Worm (Caenorhabditis elegans) whole organism, late embryonic: ENCODE data around the gene nhr-148.
"Not testable (repeated sequence)": the region's sequence is repeated elsewhere in the genome, so short reads cannot be mapped to it uniquely, and the experiment has no call there.

Experiments
- C08G9.2 ChIP-seq: sonication (generic microtip); optimal IDR thresholded peaks from 2 replicates; lab custom pipeline; 2016; ENCODE audit warnings: mild to moderate bottlenecking, missing genetic modification characterization, moderate library complexity, missing compliant biosample characterization
- C38D4.7 ChIP-seq: fragments of 200-800 bp; sonication (Bioruptor generic); optimal IDR thresholded peaks from 2 replicates; lab custom pipeline; 2018; ENCODE audit warnings: mild to moderate bottlenecking, missing genetic modification characterization, moderate library complexity, missing compliant biosample characterization
- K02D7.2 ChIP-seq: sonication (generic microtip); optimal IDR thresholded peaks from 2 replicates; lab custom pipeline; 2017; ENCODE audit warnings: mild to moderate bottlenecking, missing genetic modification characterization, missing compliant biosample characterization
- ahr-1 ChIP-seq: sonication (generic microtip); optimal IDR thresholded peaks from 2 replicates; lab custom pipeline; 2016; ENCODE audit warnings: missing genetic modification characterization, missing compliant biosample characterization
- ama-1 ChIP-seq: fragments of 150-350 bp; optimal IDR thresholded peaks from 2 replicates; lab custom pipeline; 2014
- ceh-14 ChIP-seq: sonication (generic microtip); optimal IDR thresholded peaks from 2 replicates; lab custom pipeline; 2016; ENCODE audit warnings: missing genotype, missing genetic modification characterization, missing compliant biosample characterization
- ceh-18 ChIP-seq: sonication (generic microtip); optimal IDR thresholded peaks from 2 replicates; lab custom pipeline; 2016; ENCODE audit warnings: missing genetic modification characterization, missing compliant biosample characterization
- ceh-19 ChIP-seq: fragments of 200-800 bp; sonication (Bioruptor generic); optimal IDR thresholded peaks from 2 replicates; lab custom pipeline; 2018; ENCODE audit warnings: mild to moderate bottlenecking, missing genetic modification characterization, missing compliant biosample characterization
- ceh-2 ChIP-seq: sonication (generic microtip); optimal IDR thresholded peaks from 2 replicates; lab custom pipeline; 2016; ENCODE audit warnings: missing genotype, missing genetic modification characterization, missing compliant biosample characterization
- ceh-30 ChIP-seq: fragments of 150-350 bp; optimal IDR thresholded peaks from 2 replicates; lab custom pipeline; 2014; ENCODE audit warnings: missing biosample characterization, missing genetic modification characterization
- ceh-31 ChIP-seq: sonication (generic microtip); optimal IDR thresholded peaks from 2 replicates; lab custom pipeline; 2016; ENCODE audit warnings: missing genetic modification characterization, missing compliant biosample characterization
- ceh-34 ChIP-seq: sonication (generic microtip); optimal IDR thresholded peaks from 2 replicates; lab custom pipeline; 2016; ENCODE audit warnings: mild to moderate bottlenecking, missing genetic modification characterization, missing compliant biosample characterization
- ceh-45 ChIP-seq: fragments of 200-800 bp; sonication (Bioruptor generic); IDR thresholded peaks from 2 replicates; pipeline ENCODE4 v1.3.6; 2022; ENCODE audit warnings: missing genetic modification reagents, missing genetic modification characterization, missing compliant biosample characterization
- ceh-48 ChIP-seq: sonication (generic microtip); optimal IDR thresholded peaks from 2 replicates; lab custom pipeline; 2016; ENCODE audit warnings: missing genetic modification characterization, inconsistent platforms, missing compliant biosample characterization
- ceh-9 ChIP-seq: sonication (generic microtip); optimal IDR thresholded peaks from 2 replicates; lab custom pipeline; 2016; ENCODE audit warnings: mild to moderate bottlenecking, missing genetic modification characterization, inconsistent platforms, missing compliant biosample characterization
- dve-1 ChIP-seq: sonication (generic microtip); optimal IDR thresholded peaks from 2 replicates; lab custom pipeline; 2017; ENCODE audit warnings: antibody characterized with exemption, mild to moderate bottlenecking, missing genetic modification characterization, missing compliant biosample characterization
- elt-2 ChIP-seq: sonication (generic microtip); optimal IDR thresholded peaks from 2 replicates; lab custom pipeline; 2016; ENCODE audit warnings: missing genetic modification reagents, missing genetic modification characterization, missing compliant biosample characterization
- elt-4 ChIP-seq: sonication (generic microtip); optimal IDR thresholded peaks from 2 replicates; lab custom pipeline; 2016; ENCODE audit warnings: missing genetic modification characterization, missing compliant biosample characterization
- eyg-1 ChIP-seq: sonication (generic microtip); optimal IDR thresholded peaks from 2 replicates; lab custom pipeline; 2016; ENCODE audit warnings: missing genotype, missing genetic modification characterization, missing compliant biosample characterization
- fax-1 ChIP-seq: sonication (generic microtip); optimal IDR thresholded peaks from 2 replicates; lab custom pipeline; 2016; ENCODE audit warnings: missing genotype, missing genetic modification characterization, missing compliant biosample characterization
- fkh-10 ChIP-seq: fragments of 150-350 bp; optimal IDR thresholded peaks from 2 replicates; lab custom pipeline; 2014; ENCODE audit warnings: missing biosample characterization, missing genetic modification reagents, missing genetic modification characterization
- fkh-6 ChIP-seq: sonication (generic microtip); optimal IDR thresholded peaks from 2 replicates; lab custom pipeline; 2016; ENCODE audit warnings: missing genetic modification characterization, missing compliant biosample characterization
- hlh-13 ChIP-seq: fragments of 200-800 bp; sonication (Bioruptor generic); optimal IDR thresholded peaks from 2 replicates; lab custom pipeline; 2018; ENCODE audit warnings: mild to moderate bottlenecking, missing genetic modification characterization, missing compliant biosample characterization
- hlh-8 ChIP-seq: sonication (generic microtip); optimal IDR thresholded peaks from 2 replicates; lab custom pipeline; 2016; ENCODE audit warnings: missing genotype, missing genetic modification characterization, missing compliant biosample characterization
- lin-11 ChIP-seq: fragments of 200-800 bp; sonication (Bioruptor generic); optimal IDR thresholded peaks from 2 replicates; lab custom pipeline; 2018; ENCODE audit warnings: mild to moderate bottlenecking, missing genetic modification characterization, missing compliant biosample characterization
- madf-2 ChIP-seq: sonication (generic microtip); optimal IDR thresholded peaks from 2 replicates; lab custom pipeline; 2017; ENCODE audit warnings: missing genetic modification characterization, missing compliant biosample characterization
- nfya-1 ChIP-seq: sonication (generic microtip); optimal IDR thresholded peaks from 2 replicates; lab custom pipeline; 2017; ENCODE audit warnings: missing genetic modification characterization, mild to moderate bottlenecking, missing compliant biosample characterization, antibody characterized with exemption, moderate library complexity
- nhr-232 ChIP-seq: sonication (generic microtip); optimal IDR thresholded peaks from 2 replicates; lab custom pipeline; 2016; ENCODE audit warnings: missing genetic modification characterization, missing compliant biosample characterization
- npax-4 ChIP-seq: sonication (generic microtip); optimal IDR thresholded peaks from 2 replicates; lab custom pipeline; 2016; ENCODE audit warnings: missing genetic modification characterization, missing compliant biosample characterization
- odd-2 ChIP-seq: sonication (generic microtip); optimal IDR thresholded peaks from 2 replicates; lab custom pipeline; 2017; ENCODE audit warnings: antibody characterized with exemption, mild to moderate bottlenecking, missing genetic modification characterization, missing compliant biosample characterization
- pat-9 ChIP-seq: fragments of 200-800 bp; sonication (Bioruptor generic); optimal IDR thresholded peaks from 2 replicates; lab custom pipeline; 2018; ENCODE audit warnings: mild to moderate bottlenecking, missing genetic modification characterization, moderate library complexity, missing compliant biosample characterization
- pha-4 ChIP-seq: fragments of 150-350 bp; optimal IDR thresholded peaks from 2 replicates; lab custom pipeline; 2018; ENCODE audit warnings: missing biosample characterization, missing genetic modification reagents, missing genetic modification characterization
- pqm-1 ChIP-seq: sonication (generic microtip); optimal IDR thresholded peaks from 2 replicates; lab custom pipeline; 2016; ENCODE audit warnings: missing genetic modification characterization, missing compliant biosample characterization
- pros-1 ChIP-seq: fragments of 150-350 bp; optimal IDR thresholded peaks from 2 replicates; lab custom pipeline; 2014; ENCODE audit warnings: missing biosample characterization, missing genetic modification reagents, missing genetic modification characterization
- rnt-1 ChIP-seq: sonication (generic microtip); optimal IDR thresholded peaks from 2 replicates; lab custom pipeline; 2016; ENCODE audit warnings: missing genetic modification characterization, missing compliant biosample characterization
- sdc-2 ChIP-seq: sonication (generic microtip); optimal IDR thresholded peaks from 2 replicates; lab custom pipeline; 2016; ENCODE audit warnings: missing genotype, missing genetic modification characterization, missing compliant biosample characterization
- tbx-2 ChIP-seq: sonication (generic microtip); optimal IDR thresholded peaks from 2 replicates; lab custom pipeline; 2016; ENCODE audit warnings: missing genetic modification characterization, missing compliant biosample characterization
- ttx-3 ChIP-seq: sonication (generic microtip); optimal IDR thresholded peaks from 2 replicates; lab custom pipeline; 2016; ENCODE audit warnings: missing genetic modification reagents, missing genetic modification characterization, missing compliant biosample characterization
- unc-3 ChIP-seq, 2 experiments: fragments of 200-800 bp in 1 of 2; sonication (Bioruptor generic) in 1 of 2; sonication (generic microtip) in 1 of 2; conservative IDR thresholded peaks in 1 of 2; optimal IDR thresholded peaks in 1 of 2; 2 replicates each; pipeline versions ENCODE4 v1.3.6 to Lab custom; 2016 to 2022; ENCODE audit warnings: missing compliant biosample characterization in 2 of 2, missing genetic modification characterization in 2 of 2, missing genetic modification reagents in 1 of 2
- unc-42 ChIP-seq: sonication (generic microtip); optimal IDR thresholded peaks from 2 replicates; lab custom pipeline; 2016; ENCODE audit warnings: missing genotype, missing genetic modification characterization, missing compliant biosample characterization
- unc-86 ChIP-seq: sonication (generic microtip); optimal IDR thresholded peaks from 2 replicates; lab custom pipeline; 2016; ENCODE audit warnings: missing genetic modification characterization, missing compliant biosample characterization
- ztf-16 ChIP-seq: sonication (generic microtip); optimal IDR thresholded peaks from 2 replicates; lab custom pipeline; 2017; ENCODE audit warnings: missing genetic modification characterization, missing compliant biosample characterization

nhr-148 gene

ce11 chrV:7328092-7328491 is 13.9 kb upstream of the nhr-148 start, which contains the start of gene clec-7:
clec-7 (plus strand) TSS chrV:7328392.
- TF ChIP-seq hlh-13 (GFP tag; lab: Kevin White, UChicago), result no peak
- TF ChIP-seq ztf-16 (tag; lab: Kevin White, UChicago), result no peak
- TF ChIP-seq nhr-232, result no peak
- no peak for TF ChIP-seq fkh-10 (GFP tag; lab: Kevin White, UChicago)
- TF ChIP-seq madf-2 (tag; lab: Kevin White, UChicago), result no peak
- TF ChIP-seq ceh-31, result no peak
- TF ChIP-seq hlh-8, result no peak
- TF ChIP-seq fax-1 (tag; lab: Kevin White, UChicago), result no peak
- no peak for TF ChIP-seq ahr-1 (tag; lab: Kevin White, UChicago)
- TF ChIP-seq ceh-45, result no peak
- no peak for TF ChIP-seq npax-4 (tag; lab: Kevin White, UChicago)
- no peak for TF ChIP-seq ama-1 (lab: Kevin White, UChicago)
- no peak for TF ChIP-seq tbx-2
- no peak for TF ChIP-seq ceh-14 (tag; lab: Kevin White, UChicago)
- no peak for TF ChIP-seq nfya-1 (tag; lab: Kevin White, UChicago)
- TF ChIP-seq sdc-2 (tag; lab: Kevin White, UChicago), result no peak

- TF ChIP-seq ceh-48, result no peak
- no peak for TF ChIP-seq eyg-1 (tag; lab: Kevin White, UChicago)
Observed at ce11 chrV:7330868-7331267, 11.1 kb upstream of the nhr-148 start, which contains the start of gene F10G2.2. F10G2.2 (plus strand) TSS chrV:7331168.

- no peak for TF ChIP-seq ceh-19 (GFP tag; lab: Kevin White, UChicago)
- no peak for TF ChIP-seq ceh-34 (tag; lab: Kevin White, UChicago)
- no peak for TF ChIP-seq pat-9 (tag; lab: Kevin White, UChicago)
- TF ChIP-seq sdc-2 (tag; lab: Kevin White, UChicago), result no peak
- TF ChIP-seq ama-1 (lab: Kevin White, UChicago), result no peak
- no peak for TF ChIP-seq unc-86 (tag; lab: Kevin White, UChicago)
- TF ChIP-seq unc-42 (tag; lab: Kevin White, UChicago), result no peak
- TF ChIP-seq unc-3 (GFP tag; conservative IDR thresholded peaks at IDR 0.05; lab: Robert Waterston, UW), result no peak
- TF ChIP-seq unc-3 (tag; optimal IDR thresholded peaks at IDR 0.05; lab: Kevin White, UChicago), result no peak
- no peak for TF ChIP-seq pha-4
Observed at ce11 chrV:7332253-7332652, 9.7 kb upstream of the nhr-148 start, which contains the start of gene F10G2.1. F10G2.1 (plus strand) TSS chrV:7332553.

ce11 chrV:7337218-7337617 is 4.7 kb upstream of the nhr-148 start, which contains the start of gene F10G2.7:
F10G2.7 (minus strand) TSS chrV:7337318.
- not testable (repeated sequence) for TF ChIP-seq nhr-232; fkh-6 (tag; lab: Kevin White, UChicago); lin-11
- TF ChIP-seq, all 69 proteins: peak for 0; not testable (repeated sequence) for 69

- no peak for TF ChIP-seq hlh-13 (GFP tag; lab: Kevin White, UChicago)
- no peak for TF ChIP-seq C38D4.7 (GFP tag; lab: Kevin White, UChicago)
- TF ChIP-seq ceh-14 (tag; lab: Kevin White, UChicago), result no peak
- TF ChIP-seq ceh-2 (tag; lab: Kevin White, UChicago), result no peak
- TF ChIP-seq K02D7.2 (tag; lab: Kevin White, UChicago), result no peak
- TF ChIP-seq ttx-3 (tag; lab: Kevin White, UChicago), result no peak
- no peak for TF ChIP-seq rnt-1 (tag; lab: Kevin White, UChicago)
Observed at ce11 chrV:7339831-7340230, 2.1 kb upstream of the nhr-148 start, which contains the start of gene srh-187. srh-187 (minus strand) TSS chrV:7339931.

- TF ChIP-seq pros-1 (tag; lab: Kevin White, UChicago), result no peak
- TF ChIP-seq C08G9.2 (tag; lab: Kevin White, UChicago), result no peak
- no peak for TF ChIP-seq unc-86 (tag; lab: Kevin White, UChicago)
- TF ChIP-seq ceh-30, result no peak
- no peak for TF ChIP-seq sdc-2 (tag; lab: Kevin White, UChicago)
- no peak for TF ChIP-seq dve-1 (tag; lab: Kevin White, UChicago)
- no peak for TF ChIP-seq elt-2 (tag; lab: Kevin White, UChicago)
- no peak for TF ChIP-seq odd-2 (tag; lab: Kevin White, UChicago)
- no peak for TF ChIP-seq pha-4
- no peak for TF ChIP-seq ceh-14 (tag; lab: Kevin White, UChicago)
- no peak for TF ChIP-seq rnt-1 (tag; lab: Kevin White, UChicago)
- TF ChIP-seq elt-4, result no peak
- TF ChIP-seq unc-3 (GFP tag; conservative IDR thresholded peaks at IDR 0.05; lab: Robert Waterston, UW), result no peak
- no peak for TF ChIP-seq unc-3 (tag; optimal IDR thresholded peaks at IDR 0.05; lab: Kevin White, UChicago)
- TF ChIP-seq pqm-1 (tag; lab: Kevin White, UChicago), result no peak
- TF ChIP-seq ceh-18 (tag; lab: Kevin White, UChicago), result no peak
- TF ChIP-seq ceh-9 (tag; lab: Kevin White, UChicago), result no peak
- no peak for TF ChIP-seq ceh-48
Observed at ce11 chrV:7343522-7343921, 1.6 kb downstream of the nhr-148 start, which contains the start of gene srh-244. srh-244 (plus strand) TSS chrV:7343822.
